Fruit fly (Drosophila melanogaster): ENCODE results near the gene Gbs-76A.
A peak's percentile ranks its signal among the peaks of the same experiment; 100 is the strongest.

The Gbs-76A gene

dm6 chr3L:19294613-19295299 is 2.2 kb upstream of the Gbs-76A start (continued):
- TF ChIP-seq usp (GFP tag; optimal IDR thresholded peaks at IDR 0.05) (no peak), sv (GFP tag; optimal IDR thresholded peaks at IDR 0.05) (no peak), Sp1 (GFP tag; optimal IDR thresholded peaks at IDR 0.05) (peak; percentile 24), Rel (GFP tag; optimal IDR thresholded peaks at IDR 0.05) (no peak), Rel (tag; optimal IDR thresholded peaks at IDR 0.05) (peak; percentile 73), pan (optimal IDR thresholded peaks at IDR 0.05) (no peak)

- TF ChIP-seq Myc (optimal IDR thresholded peaks at IDR 0.05) = peak; percentile 71
- peak; percentile 23 for TF ChIP-seq HLH106 (tag; optimal IDR thresholded peaks at IDR 0.05)
- TF ChIP-seq Dif (GFP tag; optimal IDR thresholded peaks at IDR 0.05; ENCODE audit: partially characterized antibody) = no peak
- TF ChIP-seq foxo (GFP tag; optimal IDR thresholded peaks at IDR 0.05) = no peak
- no peak for TF ChIP-seq br (GFP tag; optimal IDR thresholded peaks at IDR 0.05)
- no peak for TF ChIP-seq Hr78 (GFP tag; optimal IDR thresholded peaks at IDR 0.05)
- TF ChIP-seq lola (GFP tag; optimal IDR thresholded peaks at IDR 0.05) = no peak
- no peak for TF ChIP-seq Jra (GFP tag; optimal IDR thresholded peaks at IDR 0.05)
- TF ChIP-seq sv (GFP tag; optimal IDR thresholded peaks at IDR 0.05) = peak; percentile 47
- no peak for TF ChIP-seq jim (GFP tag; optimal IDR thresholded peaks at IDR 0.05)
- TF ChIP-seq sage (GFP tag; optimal IDR thresholded peaks at IDR 0.05) = no peak
- no peak for TF ChIP-seq usp (GFP tag; optimal IDR thresholded peaks at IDR 0.05)
- TF ChIP-seq pan (optimal IDR thresholded peaks at IDR 0.05) = no peak
- peak; percentile 10 for TF ChIP-seq Hnf4 (GFP tag; optimal IDR thresholded peaks at IDR 0.05)
- TF ChIP-seq N (GFP tag; optimal IDR thresholded peaks at IDR 0.05) = no peak
- no peak for TF ChIP-seq dsf (GFP tag; optimal IDR thresholded peaks at IDR 0.05; ENCODE audit: borderline replicate concordance)
- TF ChIP-seq dmrt93B (GFP tag; optimal IDR thresholded peaks at IDR 0.05) = no peak
Observed at dm6 chr3L:19294235-19294612, 1.7 kb upstream of the Gbs-76A start, which contains the start of gene fal. Gene fal (plus strand): TSS chr3L:19294564.

- TF ChIP-seq Hr83 (GFP tag; optimal IDR thresholded peaks at IDR 0.05; ENCODE audit: poor library complexity, severe bottlenecking) (no peak), HLH106 (tag; optimal IDR thresholded peaks at IDR 0.05) (no peak), CG9705 (GFP tag; optimal IDR thresholded peaks at IDR 0.05) (no peak), pan (optimal IDR thresholded peaks at IDR 0.05) (no peak), dmrt93B (GFP tag; optimal IDR thresholded peaks at IDR 0.05) (no peak), Abd-B (GFP tag; optimal IDR thresholded peaks at IDR 0.05) (no peak)
Observed at dm6 chr3L:19293178-19293741, 694 bp upstream of the Gbs-76A start.

dm6 chr3L:19291465-19292413 is 827 bp downstream of the Gbs-76A start:
- TF ChIP-seq ey (GFP tag; optimal IDR thresholded peaks at IDR 0.05) (no peak), Dif (GFP tag; optimal IDR thresholded peaks at IDR 0.05; ENCODE audit: partially characterized antibody) (peak; percentile 7), Myc (optimal IDR thresholded peaks at IDR 0.05) (no peak), sage (GFP tag; optimal IDR thresholded peaks at IDR 0.05) (peak; percentile 12), br (GFP tag; optimal IDR thresholded peaks at IDR 0.05) (no peak), rgr (GFP tag; optimal IDR thresholded peaks at IDR 0.05) (no peak), Rel (GFP tag; optimal IDR thresholded peaks at IDR 0.05) (no peak), Rel (tag; optimal IDR thresholded peaks at IDR 0.05) (peak; percentile 73), Dfd (GFP tag; optimal IDR thresholded peaks at IDR 0.05) (no peak), psq (GFP tag; optimal IDR thresholded peaks at IDR 0.05) (no peak), dmrt93B (GFP tag; optimal IDR thresholded peaks at IDR 0.05) (no peak)

- TF ChIP-seq N (GFP tag; optimal IDR thresholded peaks at IDR 0.05) = no peak
- TF ChIP-seq Rel (GFP tag; optimal IDR thresholded peaks at IDR 0.05) = no peak
- no peak for TF ChIP-seq Rel (tag; optimal IDR thresholded peaks at IDR 0.05)
- no peak for TF ChIP-seq Abd-B (GFP tag; optimal IDR thresholded peaks at IDR 0.05)
- TF ChIP-seq GATAd (GFP tag; optimal IDR thresholded peaks at IDR 0.05) = no peak
- no peak for TF ChIP-seq CrebA (GFP tag; optimal IDR thresholded peaks at IDR 0.05; ENCODE audit: borderline replicate concordance)
- no peak for TF ChIP-seq h (GFP tag; optimal IDR thresholded peaks at IDR 0.05)
- TF ChIP-seq rgr (GFP tag; optimal IDR thresholded peaks at IDR 0.05) = no peak
- no peak for TF ChIP-seq CG32264 (GFP tag; optimal IDR thresholded peaks at IDR 0.05)
- TF ChIP-seq dmrt93B (GFP tag; optimal IDR thresholded peaks at IDR 0.05) = no peak
- TF ChIP-seq Hr83 (GFP tag; optimal IDR thresholded peaks at IDR 0.05; ENCODE audit: poor library complexity, severe bottlenecking) = no peak
- no peak for TF ChIP-seq brk (GFP tag; optimal IDR thresholded peaks at IDR 0.05)
- no peak for TF ChIP-seq Sp1 (GFP tag; optimal IDR thresholded peaks at IDR 0.05)
- no peak for TF ChIP-seq fru (GFP tag; optimal IDR thresholded peaks at IDR 0.05)
- no peak for TF ChIP-seq Hnf4 (GFP tag; optimal IDR thresholded peaks at IDR 0.05)
- TF ChIP-seq dsf (GFP tag; optimal IDR thresholded peaks at IDR 0.05; ENCODE audit: borderline replicate concordance) = no peak
Observed at dm6 chr3L:19289411-19289810, 3.2 kb downstream of the Gbs-76A start.
